Worm (Caenorhabditis elegans) whole organism, L2 larva: ENCODE measurements around the gene nhr-150.

ENCODE experiments used
- C34F6.9 ChIP-seq: fragments of 150-350 bp; optimal IDR thresholded peaks from 2 replicates; lab custom pipeline; 2014; ENCODE audit warnings: missing biosample characterization, missing genetic modification characterization
- F13H6.1 ChIP-seq: sonication (generic microtip); optimal IDR thresholded peaks from 2 replicates; lab custom pipeline; 2016; ENCODE audit warnings: missing genetic modification characterization, missing compliant biosample characterization
- R02D3.7 ChIP-seq: fragments of 150-350 bp; optimal IDR thresholded peaks from 2 replicates; lab custom pipeline; 2014; ENCODE audit warnings: missing biosample characterization, missing genetic modification characterization
- alr-1 ChIP-seq: fragments of 150-350 bp; optimal IDR thresholded peaks from 2 replicates; lab custom pipeline; 2014; ENCODE audit warnings: missing biosample characterization, missing genetic modification characterization
- aly-2 ChIP-seq: fragments of 150-350 bp; optimal IDR thresholded peaks from 2 replicates; lab custom pipeline; 2014; ENCODE audit warnings: missing biosample characterization, missing genetic modification characterization
- ceh-16 ChIP-seq: fragments of 150-350 bp; optimal IDR thresholded peaks from 2 replicates; lab custom pipeline; 2014; ENCODE audit warnings: missing biosample characterization, missing genetic modification characterization
- crh-2 ChIP-seq: sonication (generic microtip); optimal IDR thresholded peaks from 2 replicates; lab custom pipeline; 2017; ENCODE audit warnings: missing biosample characterization, missing genetic modification characterization
- dmd-4 ChIP-seq: sonication (generic microtip); optimal IDR thresholded peaks from 2 replicates; lab custom pipeline; 2017; ENCODE audit warnings: missing biosample characterization, missing genetic modification characterization
- elt-3 ChIP-seq: sonication (generic microtip); optimal IDR thresholded peaks from 2 replicates; lab custom pipeline; 2017; ENCODE audit warnings: missing biosample characterization, missing genetic modification characterization
- fos-1 ChIP-seq: fragments of 150-350 bp; optimal IDR thresholded peaks from 2 replicates; lab custom pipeline; 2014; ENCODE audit warnings: missing biosample characterization, missing genetic modification characterization
- gmeb-1 ChIP-seq: fragments of 150-350 bp; optimal IDR thresholded peaks from 2 replicates; lab custom pipeline; 2014; ENCODE audit warnings: missing biosample characterization, missing genetic modification characterization
- lin-11 ChIP-seq: fragments of 150-350 bp; sonication (generic microtip); optimal IDR thresholded peaks from 2 replicates; lab custom pipeline; 2014; ENCODE audit warnings: missing biosample characterization, missing genetic modification characterization, inconsistent platforms, mixed read lengths
- lin-13 ChIP-seq: fragments of 150-350 bp; optimal IDR thresholded peaks from 2 replicates; lab custom pipeline; 2014; ENCODE audit warnings: missing biosample characterization, missing genetic modification reagents, missing genetic modification characterization
- lin-39 ChIP-seq: fragments of 150-350 bp; optimal IDR thresholded peaks from 2 replicates; lab custom pipeline; 2014; ENCODE audit warnings: missing biosample characterization, missing genetic modification reagents, missing genetic modification characterization
- mbf-1 ChIP-seq: sonication (generic microtip); optimal IDR thresholded peaks from 2 replicates; lab custom pipeline; 2017; ENCODE audit warnings: missing biosample characterization, missing genetic modification characterization
- mdl-1 ChIP-seq, 2 experiments: fragments of 150-350 bp in 1 of 2; sonication (generic microtip) in 1 of 2; optimal IDR thresholded peaks; 2 replicates each; lab custom pipeline; 2017; ENCODE audit warnings: missing biosample characterization in 2 of 2, missing genetic modification characterization in 2 of 2
- nhr-10 ChIP-seq: sonication (generic microtip); optimal IDR thresholded peaks from 2 replicates; lab custom pipeline; 2017; ENCODE audit warnings: missing biosample characterization, missing genetic modification characterization
- nhr-11 ChIP-seq: fragments of 150-350 bp; optimal IDR thresholded peaks from 2 replicates; lab custom pipeline; 2014; ENCODE audit warnings: missing biosample characterization, missing genetic modification characterization
- nhr-12 ChIP-seq: fragments of 150-350 bp; optimal IDR thresholded peaks from 2 replicates; lab custom pipeline; 2014; ENCODE audit warnings: missing biosample characterization, missing genetic modification characterization
- nhr-21 ChIP-seq: fragments of 150-350 bp; optimal IDR thresholded peaks from 2 replicates; lab custom pipeline; 2014; ENCODE audit warnings: missing biosample characterization, missing genetic modification characterization
- nhr-237 ChIP-seq: fragments of 150-350 bp; optimal IDR thresholded peaks from 2 replicates; lab custom pipeline; 2014; ENCODE audit warnings: missing biosample characterization, missing genetic modification characterization
- nhr-25 ChIP-seq: fragments of 150-350 bp; sonication (generic microtip); optimal IDR thresholded peaks from 3 replicates; lab custom pipeline; 2014; ENCODE audit warnings: missing biosample characterization, missing genetic modification characterization
- nhr-6 ChIP-seq: fragments of 150-350 bp; optimal IDR thresholded peaks from 2 replicates; lab custom pipeline; 2014; ENCODE audit warnings: missing biosample characterization, missing genetic modification characterization
- nhr-77 ChIP-seq: fragments of 150-350 bp; optimal IDR thresholded peaks from 2 replicates; lab custom pipeline; 2014; ENCODE audit warnings: missing biosample characterization, missing genetic modification characterization
- peb-1 ChIP-seq: fragments of 150-350 bp; optimal IDR thresholded peaks from 2 replicates; lab custom pipeline; 2014; ENCODE audit warnings: missing biosample characterization, missing genetic modification characterization
- skn-1 ChIP-seq: sonication (generic microtip); optimal IDR thresholded peaks from 2 replicates; lab custom pipeline; 2017; ENCODE audit warnings: missing biosample characterization, missing genetic modification characterization
- sma-3 ChIP-seq: sonication (generic microtip); optimal IDR thresholded peaks from 2 replicates; lab custom pipeline; 2016; ENCODE audit warnings: missing genetic modification reagents, missing genetic modification characterization, missing compliant biosample characterization
- sma-9 ChIP-seq, 2 experiments: fragments of 150-350 bp in 1 of 2; sonication (generic microtip) in 1 of 2; optimal IDR thresholded peaks; 2 replicates each; lab custom pipeline; 2014 to 2016; ENCODE audit warnings: missing genetic modification characterization in 2 of 2, mild to moderate bottlenecking in 1 of 2, missing biosample characterization in 1 of 2, missing compliant biosample characterization in 1 of 2, missing genetic modification reagents in 1 of 2, moderate library complexity in 1 of 2
- unc-39 ChIP-seq: fragments of 150-350 bp; optimal IDR thresholded peaks from 2 replicates; lab custom pipeline; 2014; ENCODE audit warnings: missing biosample characterization, missing genetic modification characterization
- unc-62 ChIP-seq: fragments of 150-350 bp; optimal IDR thresholded peaks from 2 replicates; lab custom pipeline; 2014; ENCODE audit warnings: missing biosample characterization, missing genetic modification reagents, missing genetic modification characterization
- zag-1 ChIP-seq: fragments of 150-350 bp; optimal IDR thresholded peaks from 2 replicates; lab custom pipeline; 2014; ENCODE audit warnings: missing biosample characterization, missing genetic modification characterization

nhr-150 gene

DNA sequence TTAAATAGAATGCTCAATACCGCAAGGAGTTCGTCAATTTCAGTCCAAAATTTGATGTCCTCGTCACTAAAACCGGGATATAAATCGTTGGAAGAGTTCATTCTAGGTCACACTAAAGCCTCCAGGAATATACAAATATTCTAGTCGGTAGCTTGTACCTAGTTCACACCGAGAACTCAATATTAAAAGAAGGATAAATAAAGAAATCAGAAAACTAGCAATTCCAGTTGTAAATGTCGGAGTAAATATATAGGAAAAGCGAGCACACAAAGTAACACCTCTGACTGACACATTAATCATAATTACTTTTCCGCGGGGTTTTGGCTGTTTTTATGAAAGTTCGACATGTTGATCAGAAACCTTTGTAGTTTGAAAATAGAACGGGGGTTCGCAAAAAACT, 29.8 kb downstream of the nhr-150 start, which contains the start of gene srw-33:
TSS of gene srw-33 (minus strand) at position 101 of the 400 bp plus-strand sequence.
- TF ChIP-seq unc-39: no peak
- no peak for TF ChIP-seq elt-3 (tag; lab: Kevin White, UChicago)
- no peak for TF ChIP-seq mdl-1 (tag; optimal IDR thresholded peaks at IDR 0.05; lab: Kevin White, UChicago)
- TF ChIP-seq nhr-10: no peak
- TF ChIP-seq F13H6.1 (tag; lab: Kevin White, UChicago): no peak
- TF ChIP-seq C34F6.9: no peak
- TF ChIP-seq aly-2: no peak
- no peak for TF ChIP-seq crh-2
- no peak for TF ChIP-seq nhr-21 (tag; lab: Kevin White, UChicago)
- no peak for TF ChIP-seq R02D3.7
- TF ChIP-seq nhr-237 (tag; lab: Kevin White, UChicago): no peak
- no peak for TF ChIP-seq nhr-12 (tag; lab: Kevin White, UChicago)
- no peak for TF ChIP-seq alr-1 (tag; lab: Kevin White, UChicago)
- no peak for TF ChIP-seq dmd-4 (tag; lab: Kevin White, UChicago)
- TF ChIP-seq, all 48 proteins: peak for 0

- TF ChIP-seq unc-39 (no peak), sma-3 (GFP tag; lab: Kevin White, UChicago) (no peak), zag-1 (tag; lab: Kevin White, UChicago) (no peak), nhr-11 (tag; lab: Kevin White, UChicago) (no peak), F13H6.1 (tag; lab: Kevin White, UChicago) (no peak), unc-62 (GFP tag; lab: Kevin White, UChicago) (no peak), nhr-237 (tag; lab: Kevin White, UChicago) (no peak), nhr-25 (tag; lab: Kevin White, UChicago) (no peak), gmeb-1 (tag; lab: Kevin White, UChicago) (no peak), nhr-6 (tag; lab: Kevin White, UChicago) (no peak), mbf-1 (tag; lab: Kevin White, UChicago) (no peak), nhr-10 (no peak)
Observed at ce11 chrV:15448865-15449264, 32.4 kb downstream of the nhr-150 start, which contains the start of gene T26H5.14. Gene T26H5.14 (plus strand): TSS chrV:15449165.

DNA sequence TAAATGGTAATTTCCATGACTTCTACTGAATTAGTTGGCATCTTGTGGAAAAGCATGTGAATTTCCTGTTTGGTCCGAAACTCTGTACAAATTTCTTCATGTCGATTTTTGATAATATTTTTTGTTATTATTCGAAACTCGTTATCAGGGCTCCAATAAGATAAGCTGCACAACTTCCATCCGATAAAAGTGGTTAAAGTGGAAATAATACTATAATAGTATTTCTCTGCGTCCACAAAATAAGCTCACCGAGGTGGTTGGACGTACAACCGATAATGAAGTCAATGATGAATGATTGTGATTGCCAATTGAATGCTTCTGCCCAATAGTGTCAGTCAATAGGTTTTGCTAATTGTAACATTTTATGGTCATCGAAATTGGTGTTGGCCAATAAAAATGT, 32.9 kb downstream of the nhr-150 start, which contains the start of gene T26H5.4:
TSS of gene T26H5.4 (minus strand) at position 294 of the 400 bp plus-strand sequence.
- TF ChIP-seq mdl-1 (tag; optimal IDR thresholded peaks at IDR 0.05; lab: Kevin White, UChicago): no peak
- TF ChIP-seq peb-1: no peak
- TF ChIP-seq ceh-16 (tag; lab: Kevin White, UChicago): no peak
- no peak for TF ChIP-seq skn-1 (tag; lab: Kevin White, UChicago)
- no peak for TF ChIP-seq lin-11 (tag; lab: Kevin White, UChicago)
- TF ChIP-seq fos-1 (tag; lab: Kevin White, UChicago): peak; percentile 39
- no peak for TF ChIP-seq zag-1 (tag; lab: Kevin White, UChicago)
- no peak for TF ChIP-seq sma-3 (GFP tag; lab: Kevin White, UChicago)

DNA sequence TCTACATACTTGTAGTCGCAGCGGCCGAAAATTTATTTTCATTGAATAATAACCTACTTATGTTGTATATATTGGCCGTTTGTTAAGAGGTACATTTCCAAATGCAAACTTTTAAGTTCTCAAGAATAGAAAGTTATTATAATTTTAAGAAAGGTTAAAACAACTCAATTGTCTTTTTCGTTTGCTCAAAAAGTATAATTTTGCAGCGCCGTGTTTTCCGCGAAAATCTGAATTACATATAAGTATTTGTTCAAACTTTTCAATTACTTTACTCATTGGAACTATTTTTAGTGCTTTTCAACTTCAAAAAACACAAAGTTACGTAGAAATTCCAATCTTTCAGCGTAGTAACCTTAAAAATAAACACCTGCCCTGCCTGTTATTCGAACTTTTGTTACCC, 35.8 kb downstream of the nhr-150 start, which contains the start of gene srh-239:
TSS of gene srh-239 (plus strand) at position 301 of the 400 bp plus-strand sequence.
- TF ChIP-seq nhr-11 (tag; lab: Kevin White, UChicago): no peak
- TF ChIP-seq nhr-77 (tag; lab: Kevin White, UChicago): no peak
- TF ChIP-seq sma-9 (GFP tag; optimal IDR thresholded peaks at IDR 0.05; lab: Kevin White, UChicago): no peak
- no peak for TF ChIP-seq sma-9 (tag; optimal IDR thresholded peaks at IDR 0.05; lab: Kevin White, UChicago)

DNA sequence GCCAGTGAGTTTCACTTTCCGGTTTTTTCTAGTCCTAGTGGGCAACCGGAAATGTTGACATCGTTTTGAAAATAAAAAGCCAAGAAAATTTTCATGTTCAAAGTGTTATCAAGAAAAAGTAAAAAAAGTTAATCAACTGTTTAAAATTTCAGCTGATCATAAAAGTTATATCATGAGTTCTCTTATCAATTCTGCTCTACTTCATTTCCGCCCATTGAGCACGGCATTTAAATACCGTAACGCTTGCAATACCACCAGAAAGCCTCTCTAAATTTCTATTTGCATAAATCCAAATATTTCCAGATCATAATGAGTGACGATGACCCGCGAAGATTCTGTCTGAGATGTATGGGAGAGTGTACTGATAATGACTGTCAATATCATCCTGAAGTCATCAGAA, 36.6 kb downstream of the nhr-150 start, which contains the start of gene T26H5.9:
TSS of gene T26H5.9 (plus strand) at position 302 of the 400 bp plus-strand sequence.
- TF ChIP-seq fos-1 (tag; lab: Kevin White, UChicago): peak; percentile 29
- no peak for TF ChIP-seq lin-39 (tag; lab: Kevin White, UChicago)

ce11 chrV:15444188-15444587, 37.1 kb downstream of the nhr-150 start, which contains the start of gene T26H5.11:
Gene T26H5.11 (minus strand): TSS chrV:15444288.
- TF ChIP-seq zag-1 (tag; lab: Kevin White, UChicago) (no peak), ceh-16 (tag; lab: Kevin White, UChicago) (no peak), dmd-4 (tag; lab: Kevin White, UChicago) (no peak), nhr-6 (tag; lab: Kevin White, UChicago) (no peak), nhr-21 (tag; lab: Kevin White, UChicago) (no peak), lin-13 (GFP tag; lab: Kevin White, UChicago) (no peak), nhr-11 (tag; lab: Kevin White, UChicago) (no peak)
